Worm (Caenorhabditis elegans): ENCODE results near the gene tmem-138.

Gene tmem-138

DNA sequence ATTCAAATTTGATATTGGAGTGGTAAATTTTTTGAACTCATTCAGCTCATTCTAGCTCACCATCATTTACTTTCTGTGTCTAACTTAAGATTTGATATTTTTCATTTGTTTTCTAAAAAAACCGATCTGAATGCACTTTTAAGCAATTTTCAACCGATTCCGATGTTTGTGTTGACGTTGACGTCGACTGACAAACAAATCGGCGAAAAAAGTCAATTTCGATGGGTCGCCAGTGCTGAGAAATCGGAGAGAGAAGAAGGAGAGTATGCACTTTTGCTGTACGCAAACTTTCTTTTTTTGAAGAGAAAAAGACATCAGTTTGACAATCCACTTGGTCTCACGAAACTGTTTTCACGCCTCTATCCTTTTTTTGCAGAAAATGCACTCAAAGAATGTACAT, 31.7 kb upstream of the tmem-138 start:
- TF ChIP-seq F13H6.1 (tag; optimal IDR thresholded peaks at IDR 0.05) (no peak), nhr-12 (tag; optimal IDR thresholded peaks at IDR 0.05) (no peak), skn-1 (tag; optimal IDR thresholded peaks at IDR 0.05) (no peak), peb-1 (tag; optimal IDR thresholded peaks at IDR 0.05) (no peak), unc-55 (GFP tag; optimal IDR thresholded peaks at IDR 0.05) (no peak), alr-1 (tag; optimal IDR thresholded peaks at IDR 0.05) (no peak), snpc-4 (tag; optimal IDR thresholded peaks at IDR 0.05) (no peak), nhr-129 (tag; optimal IDR thresholded peaks at IDR 0.05) (peak; percentile 1), ztf-1 (GFP tag; conservative IDR thresholded peaks at IDR 0.05) (no peak), nhr-23 (tag; optimal IDR thresholded peaks at IDR 0.05) (no peak), unc-62 (GFP tag; optimal IDR thresholded peaks at IDR 0.05) (no peak), unc-39 (tag; optimal IDR thresholded peaks at IDR 0.05) (no peak), blmp-1 (tag; optimal IDR thresholded peaks at IDR 0.05; ENCODE audit: insufficient read depth) (peak; percentile 2), sma-9 (GFP tag; optimal IDR thresholded peaks at IDR 0.05) (peak; percentile 8), sma-9 (tag; optimal IDR thresholded peaks at IDR 0.05) (no peak), ztf-11 (tag; optimal IDR thresholded peaks at IDR 0.05) (no peak), lin-39 (tag; optimal IDR thresholded peaks at IDR 0.05) (no peak), gmeb-1 (tag; optimal IDR thresholded peaks at IDR 0.05) (no peak), sma-3 (GFP tag; optimal IDR thresholded peaks at IDR 0.05) (no peak), crh-2 (tag; optimal IDR thresholded peaks at IDR 0.05) (no peak)

DNA sequence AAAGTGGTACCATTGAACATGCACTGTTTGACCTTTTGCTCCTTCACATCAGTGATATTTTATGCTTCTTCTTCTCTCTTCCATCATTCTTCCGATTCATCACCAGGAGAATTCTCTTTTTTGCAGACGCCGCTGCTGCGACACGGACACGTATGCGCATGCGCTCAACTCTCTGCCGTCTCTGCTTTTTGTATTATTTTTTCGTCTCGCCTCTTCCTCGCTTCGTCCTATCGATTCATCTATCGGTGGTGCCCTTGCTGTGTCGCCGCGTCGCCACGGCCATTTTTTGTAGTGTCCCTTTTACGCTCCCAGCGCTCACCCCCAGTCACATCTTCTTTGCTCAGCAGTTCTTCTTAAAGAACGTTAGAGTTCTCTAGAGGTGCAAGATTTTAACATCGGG, 31.0 kb upstream of the tmem-138 start:
- TF ChIP-seq nhr-12 (tag; optimal IDR thresholded peaks at IDR 0.05) (no peak), mdl-1 (tag; optimal IDR thresholded peaks at IDR 0.05) (peak; percentile 39 to 54), F13H6.1 (tag; optimal IDR thresholded peaks at IDR 0.05) (peak; percentile 31), sma-3 (GFP tag; optimal IDR thresholded peaks at IDR 0.05) (no peak), ztf-11 (tag; optimal IDR thresholded peaks at IDR 0.05) (no peak), peb-1 (tag; optimal IDR thresholded peaks at IDR 0.05) (no peak), lin-39 (tag; optimal IDR thresholded peaks at IDR 0.05) (no peak), nhr-25 (tag; optimal IDR thresholded peaks at IDR 0.05) (peak; percentile 22), nhr-237 (tag; optimal IDR thresholded peaks at IDR 0.05) (no peak), nhr-11 (tag; optimal IDR thresholded peaks at IDR 0.05) (no peak), unc-62 (GFP tag; optimal IDR thresholded peaks at IDR 0.05) (no peak), sem-4 (tag; optimal IDR thresholded peaks at IDR 0.05) (peak; percentile 66), ceh-82 (tag; optimal IDR thresholded peaks at IDR 0.05) (no peak), egl-27 (tag; optimal IDR thresholded peaks at IDR 0.05) (no peak), unc-55 (GFP tag; optimal IDR thresholded peaks at IDR 0.05) (peak; percentile 70), ztf-4 (tag; optimal IDR thresholded peaks at IDR 0.05) (no peak), nhr-21 (tag; optimal IDR thresholded peaks at IDR 0.05) (peak; percentile 8), Y55F3AM.14 (GFP tag; optimal IDR thresholded peaks at IDR 0.05) (peak; percentile 6), nhr-10 (tag; optimal IDR thresholded peaks at IDR 0.05) (no peak), ceh-16 (tag; optimal IDR thresholded peaks at IDR 0.05) (no peak), unc-39 (tag; optimal IDR thresholded peaks at IDR 0.05) (no peak), sma-9 (GFP tag; optimal IDR thresholded peaks at IDR 0.05) (peak; percentile 36), sma-9 (tag; optimal IDR thresholded peaks at IDR 0.05) (no peak), crh-2 (tag; optimal IDR thresholded peaks at IDR 0.05) (peak; percentile 89), nhr-77 (tag; optimal IDR thresholded peaks at IDR 0.05) (no peak), nhr-23 (tag; optimal IDR thresholded peaks at IDR 0.05) (no peak), mab-5 (tag; optimal IDR thresholded peaks at IDR 0.05) (peak; percentile 28), gmeb-1 (tag; optimal IDR thresholded peaks at IDR 0.05) (no peak), nhr-129 (tag; optimal IDR thresholded peaks at IDR 0.05) (peak; percentile 45), lsy-2 (tag; optimal IDR thresholded peaks at IDR 0.05) (peak in 1 of 2 experiments; percentile 69), elt-1 (tag; optimal IDR thresholded peaks at IDR 0.05) (no peak), R02D3.7 (tag; optimal IDR thresholded peaks at IDR 0.05) (no peak), ama-1 (optimal IDR thresholded peaks at IDR 0.05) (no peak), alr-1 (tag; optimal IDR thresholded peaks at IDR 0.05) (no peak), mbf-1 (tag; optimal IDR thresholded peaks at IDR 0.05) (no peak), nhr-6 (tag; optimal IDR thresholded peaks at IDR 0.05) (no peak), C34F6.9 (tag; optimal IDR thresholded peaks at IDR 0.05) (peak; percentile 55), zag-1 (tag; optimal IDR thresholded peaks at IDR 0.05) (peak; percentile 55), ZK546.5 (tag; optimal IDR thresholded peaks at IDR 0.05) (no peak), fos-1 (tag; optimal IDR thresholded peaks at IDR 0.05) (peak; percentile 70), ztf-1 (GFP tag; conservative IDR thresholded peaks at IDR 0.05) (no peak), lin-11 (tag; optimal IDR thresholded peaks at IDR 0.05) (peak; percentile 26), snpc-4 (tag; optimal IDR thresholded peaks at IDR 0.05) (no peak), dmd-4 (tag; optimal IDR thresholded peaks at IDR 0.05) (no peak), lin-13 (GFP tag; optimal IDR thresholded peaks at IDR 0.05) (peak; percentile 18), aly-2 (tag; optimal IDR thresholded peaks at IDR 0.05) (no peak), elt-3 (tag; optimal IDR thresholded peaks at IDR 0.05) (no peak), skn-1 (tag; optimal IDR thresholded peaks at IDR 0.05) (no peak), blmp-1 (tag; optimal IDR thresholded peaks at IDR 0.05; ENCODE audit: insufficient read depth) (no peak)
